Worm (Caenorhabditis elegans): ENCODE measurements around the gene Y39B6A.29.
"Not testable (repeated sequence)": the region's sequence is repeated elsewhere in the genome, so short reads cannot be mapped to it uniquely, and the experiment has no call there.

The Y39B6A.29 gene

ce11 chrV:19037222-19037621 lies 12.6 kb upstream of the Y39B6A.29 start, which contains the start of gene asp-17:
TSS of gene asp-17 (minus strand) at chrV:19037322.
- TF ChIP-seq dmd-4 (tag; optimal IDR thresholded peaks at IDR 0.05; ENCODE audit: borderline replicate concordance) (no peak), elt-2 (tag; optimal IDR thresholded peaks at IDR 0.05) (no peak), nhr-232 (tag; optimal IDR thresholded peaks at IDR 0.05) (no peak), odd-2 (tag; optimal IDR thresholded peaks at IDR 0.05) (no peak), ttx-3 (tag; optimal IDR thresholded peaks at IDR 0.05) (no peak), fax-1 (tag; optimal IDR thresholded peaks at IDR 0.05) (no peak), C08G9.2 (tag; optimal IDR thresholded peaks at IDR 0.05) (no peak), Y22D7AL.16 (tag; optimal IDR thresholded peaks at IDR 0.05) (no peak), tbx-2 (tag; optimal IDR thresholded peaks at IDR 0.05) (no peak), tbx-7 (tag; optimal IDR thresholded peaks at IDR 0.05) (no peak), ref-2 (tag; optimal IDR thresholded peaks at IDR 0.05) (no peak)

DNA sequence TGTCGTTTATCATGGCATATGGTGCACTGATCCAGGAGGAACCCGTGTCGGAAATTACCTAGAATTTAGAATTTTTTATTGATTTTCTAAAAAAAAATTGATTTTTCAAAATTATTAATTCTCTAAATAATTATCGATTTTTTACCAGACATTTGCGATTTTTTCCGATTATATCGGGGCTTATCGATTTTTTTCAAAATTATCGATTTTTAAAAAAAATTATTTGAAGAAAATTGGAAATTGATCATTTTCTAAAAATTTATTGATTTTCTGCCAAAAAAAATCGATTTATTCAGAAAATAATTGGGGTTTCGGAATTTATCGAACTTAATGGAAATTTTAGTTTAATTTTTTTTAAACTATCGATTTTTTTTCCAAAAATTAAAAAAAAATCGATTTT lies 11.5 kb upstream of the Y39B6A.29 start:
- TF ChIP-seq F13H6.1 (tag; optimal IDR thresholded peaks at IDR 0.05), result no peak
- peak; percentile 37 for TF ChIP-seq ceh-48 (tag; optimal IDR thresholded peaks at IDR 0.05)

DNA sequence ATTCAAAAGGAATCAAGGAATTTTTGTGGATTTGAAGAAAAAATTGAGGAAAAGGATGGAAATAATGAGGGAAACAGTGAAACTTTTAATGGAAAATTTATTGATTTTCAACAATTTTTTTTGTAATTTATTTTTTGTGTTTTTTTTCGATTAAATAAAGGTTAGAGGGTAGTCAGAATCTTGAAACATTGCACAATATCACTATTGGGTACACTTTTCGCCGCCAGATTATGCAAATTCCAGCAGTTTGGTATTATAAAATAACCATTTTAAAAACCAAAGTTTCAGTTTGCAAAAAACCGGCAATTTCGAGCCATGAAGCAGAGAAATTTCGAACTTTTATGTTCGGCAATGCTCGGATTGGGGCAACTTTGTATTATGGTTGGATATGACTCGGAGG lies 6.9 kb upstream of the Y39B6A.29 start, which contains the start of gene Y39B6A.27:
Gene Y39B6A.27, plus strand, starts transcription at position 301 of the 400 bp plus-strand sequence.
- no peak for TF ChIP-seq ztf-16 (tag; optimal IDR thresholded peaks at IDR 0.05)
- no peak for TF ChIP-seq tbx-2 (tag; optimal IDR thresholded peaks at IDR 0.05)
- no peak for TF ChIP-seq odd-2 (tag; optimal IDR thresholded peaks at IDR 0.05)

ce11 chrV:19027338-19027737 lies 2.8 kb upstream of the Y39B6A.29 start:
- TF ChIP-seq ceh-48 (tag; optimal IDR thresholded peaks at IDR 0.05) (peak; percentile 68), odd-2 (tag; optimal IDR thresholded peaks at IDR 0.05) (no peak)

DNA sequence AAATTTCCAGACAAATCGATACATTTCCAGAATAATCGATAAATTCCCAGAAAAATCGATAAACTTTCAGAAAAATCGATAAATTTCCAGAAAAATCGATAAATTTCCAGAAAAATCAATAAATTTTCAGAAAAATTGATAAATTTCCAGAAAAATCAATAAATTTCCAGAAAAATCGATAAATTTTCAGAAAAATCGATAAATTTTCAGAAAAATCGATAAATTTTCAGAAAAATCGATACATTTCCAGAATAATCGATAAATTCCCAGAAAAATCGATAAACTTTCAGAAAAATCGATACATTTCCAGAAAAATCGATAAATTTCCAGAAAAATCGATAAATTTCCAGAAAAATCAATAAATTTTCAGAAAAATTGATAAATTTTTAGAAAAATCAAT lies 2.2 kb upstream of the Y39B6A.29 start:
- TF ChIP-seq ceh-48 (tag; optimal IDR thresholded peaks at IDR 0.05), result peak; percentile 52

ce11 chrV:19026163-19026562 lies 1.6 kb upstream of the Y39B6A.29 start, which contains the start of gene Y39B6A.25:
TSS of gene Y39B6A.25 (plus strand) at chrV:19026463.
- TF ChIP-seq ama-1 (optimal IDR thresholded peaks at IDR 0.05), result no peak
- TF ChIP-seq ceh-18 (tag; optimal IDR thresholded peaks at IDR 0.05), result no peak
- no peak for TF ChIP-seq tbx-7 (tag; optimal IDR thresholded peaks at IDR 0.05)
- no peak for TF ChIP-seq tbx-2 (tag; optimal IDR thresholded peaks at IDR 0.05)
- no peak for TF ChIP-seq rnt-1 (tag; optimal IDR thresholded peaks at IDR 0.05)
- no peak for TF ChIP-seq npax-4 (tag; optimal IDR thresholded peaks at IDR 0.05)

DNA sequence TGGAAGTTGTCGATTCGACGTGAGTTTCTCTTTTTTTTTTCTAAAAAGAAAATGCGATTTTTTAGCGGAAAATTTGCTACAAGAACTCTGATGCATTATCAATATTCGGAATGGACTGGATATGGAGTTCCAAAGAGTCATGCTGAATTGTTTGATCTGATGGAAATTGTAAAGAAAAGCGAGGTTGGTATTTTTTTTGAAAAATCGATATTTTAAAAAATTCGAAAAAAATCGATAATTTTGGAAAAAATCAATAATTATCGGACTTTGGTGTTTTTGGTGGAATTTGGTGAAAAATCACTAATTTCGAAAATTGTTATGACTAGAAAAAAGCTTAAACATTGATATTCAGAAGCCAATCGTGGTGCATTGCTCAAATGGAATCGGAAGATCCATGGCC lies 5.3 kb downstream of the Y39B6A.29 start:
- TF ChIP-seq pha-4 (tag; optimal IDR thresholded peaks at IDR 0.05), result no peak
- peak; percentile 20 for TF ChIP-seq ceh-48 (tag; optimal IDR thresholded peaks at IDR 0.05)

DNA sequence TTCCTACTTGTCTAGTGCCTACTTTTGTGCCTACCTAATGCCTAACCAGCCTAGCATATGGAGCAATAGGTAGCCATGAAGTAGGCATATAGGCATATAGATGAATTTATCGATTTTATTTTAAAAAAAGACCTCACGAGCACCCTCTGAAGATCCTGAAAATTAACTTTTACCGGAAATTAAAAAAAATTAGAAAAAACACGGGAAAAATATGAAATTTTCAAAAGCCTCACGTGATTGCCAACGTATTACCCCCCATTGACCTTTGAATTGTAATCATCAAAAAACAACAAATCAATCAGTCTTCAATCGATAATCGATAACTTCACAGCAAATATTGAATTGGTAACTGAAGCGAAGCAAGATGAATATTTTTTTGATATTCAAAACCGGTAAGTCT lies 10.3 kb downstream of the Y39B6A.29 start, which contains the start of gene Y39B6A.30:
Gene Y39B6A.30, plus strand, starts transcription at position 301 of the 400 bp plus-strand sequence.
- not testable (repeated sequence) for TF ChIP-seq madf-2 (tag; optimal IDR thresholded peaks at IDR 0.05); rnt-1 (tag; optimal IDR thresholded peaks at IDR 0.05); sox-2 (GFP tag; IDR thresholded peaks at IDR 0.05)

ce11 chrV:19013215-19013614 lies 11.4 kb downstream of the Y39B6A.29 start:
- no peak for TF ChIP-seq nfya-1 (tag; optimal IDR thresholded peaks at IDR 0.05)
- TF ChIP-seq unc-42 (tag; optimal IDR thresholded peaks at IDR 0.05), result no peak
- no peak for TF ChIP-seq ahr-1 (tag; optimal IDR thresholded peaks at IDR 0.05)
- no peak for TF ChIP-seq ceh-14 (tag; optimal IDR thresholded peaks at IDR 0.05)
- no peak for TF ChIP-seq ztf-16 (tag; optimal IDR thresholded peaks at IDR 0.05)
- TF ChIP-seq unc-86 (tag; optimal IDR thresholded peaks at IDR 0.05), result no peak
- TF ChIP-seq sox-2 (GFP tag; IDR thresholded peaks at IDR 0.05), result no peak
- no peak for TF ChIP-seq nhr-232 (tag; optimal IDR thresholded peaks at IDR 0.05)
- no peak for TF ChIP-seq npax-4 (tag; optimal IDR thresholded peaks at IDR 0.05)
- no peak for TF ChIP-seq K09A11.1 (tag; optimal IDR thresholded peaks at IDR 0.05; ENCODE audit: insufficient read depth)
- TF ChIP-seq pat-9 (tag; optimal IDR thresholded peaks at IDR 0.05), result no peak
- no peak for TF ChIP-seq ceh-31 (tag; optimal IDR thresholded peaks at IDR 0.05)
- no peak for TF ChIP-seq che-1 (tag; optimal IDR thresholded peaks at IDR 0.05)
- TF ChIP-seq madf-2 (tag; optimal IDR thresholded peaks at IDR 0.05), result no peak

Data from whole organism, late embryonic.